Worm (Caenorhabditis elegans) whole organism, young adult: ENCODE measurements around the gene C01G5.3.
A peak's percentile ranks its signal among the peaks of the same experiment; 100 is the strongest.

ENCODE experiments used
- B0019.2 ChIP-seq: fragments of 200-800 bp; sonication (Bioruptor generic); conservative IDR thresholded peaks from 2 replicates; pipeline ENCODE4 v1.3.6; 2022; ENCODE audit warnings: missing genetic modification reagents, missing genetic modification characterization, missing compliant biosample characterization
- B0336.3 ChIP-seq: fragments of 200-800 bp; sonication (Bioruptor generic); IDR thresholded peaks from 2 replicates; pipeline ENCODE4 v1.3.6; 2022; ENCODE audit warnings: missing genetic modification characterization, missing compliant biosample characterization
- C06A6.2 ChIP-seq: fragments of 200-800 bp; sonication (Bioruptor generic); conservative IDR thresholded peaks from 2 replicates; pipeline ENCODE4 v1.3.6; 2022; ENCODE audit warnings: missing genetic modification characterization, missing compliant biosample characterization
- C17E4.6 ChIP-seq: fragments of 200-800 bp; sonication (Bioruptor generic); IDR thresholded peaks from 2 replicates; pipeline ENCODE4 v1.3.6; 2022; ENCODE audit warnings: missing genetic modification reagents, missing genetic modification characterization, missing compliant biosample characterization
- F10E7.11 ChIP-seq: sonication (generic microtip); optimal IDR thresholded peaks from 2 replicates; lab custom pipeline; 2017; ENCODE audit warnings: mild to moderate bottlenecking, missing genetic modification characterization, moderate library complexity, missing compliant biosample characterization
- F33H1.4 ChIP-seq: fragments of 200-800 bp; sonication (Bioruptor generic); IDR thresholded peaks from 2 replicates; pipeline ENCODE4 v1.3.6; 2022; ENCODE audit warnings: missing genetic modification reagents, missing genetic modification characterization, missing compliant biosample characterization
- F39B2.1 ChIP-seq: fragments of 200-800 bp; sonication (Bioruptor generic); IDR thresholded peaks from 2 replicates; pipeline ENCODE4 v1.3.6; 2022; ENCODE audit warnings: missing genetic modification reagents, missing genetic modification characterization, missing compliant biosample characterization
- F57C9.4 ChIP-seq: sonication (generic microtip); optimal IDR thresholded peaks from 2 replicates; lab custom pipeline; 2017; ENCODE audit warnings: mild to moderate bottlenecking, missing genetic modification characterization, missing compliant biosample characterization
- Y56A3A.18 ChIP-seq: fragments of 200-800 bp; sonication (Bioruptor generic); IDR thresholded peaks from 2 replicates; pipeline ENCODE4 v1.3.6; 2022; ENCODE audit warnings: missing genetic modification reagents, missing genetic modification characterization, missing compliant biosample characterization
- akir-1 ChIP-seq: fragments of 200-800 bp; sonication (Bioruptor generic); optimal IDR thresholded peaks from 2 replicates; lab custom pipeline; 2018; ENCODE audit warnings: mild to moderate bottlenecking, missing genetic modification characterization, moderate library complexity, missing compliant biosample characterization
- attf-5 ChIP-seq: fragments of 200-800 bp; sonication (Bioruptor generic); optimal IDR thresholded peaks from 2 replicates; lab custom pipeline; 2018; ENCODE audit warnings: mild to moderate bottlenecking, missing genetic modification characterization, missing compliant biosample characterization
- attf-6 ChIP-seq: fragments of 200-800 bp; sonication (Bioruptor generic); IDR thresholded peaks from 2 replicates; pipeline ENCODE4 v1.3.6; 2022; ENCODE audit warnings: missing genetic modification reagents, missing genetic modification characterization, missing compliant biosample characterization
- bed-2 ChIP-seq: fragments of 200-800 bp; sonication (Bioruptor generic); IDR thresholded peaks from 2 replicates; pipeline ENCODE4 v1.3.6; 2022; ENCODE audit warnings: missing genetic modification reagents, missing genetic modification characterization, missing compliant biosample characterization
- ceh-100 ChIP-seq: fragments of 200-800 bp; sonication (Bioruptor generic); IDR thresholded peaks from 2 replicates; pipeline ENCODE4 v1.3.6; 2022; ENCODE audit warnings: missing genetic modification reagents, missing genetic modification characterization, missing compliant biosample characterization
- ceh-40 ChIP-seq: fragments of 200-800 bp; sonication (Bioruptor generic); IDR thresholded peaks from 2 replicates; pipeline ENCODE4 v1.3.6; 2022; ENCODE audit warnings: missing genetic modification characterization, missing compliant biosample characterization
- die-1 ChIP-seq: sonication (generic microtip); optimal IDR thresholded peaks from 2 replicates; lab custom pipeline; 2016; ENCODE audit warnings: missing genotype, mild to moderate bottlenecking, missing genetic modification characterization, missing compliant biosample characterization
- dox-1 ChIP-seq: fragments of 200-800 bp; sonication (Bioruptor generic); IDR thresholded peaks from 2 replicates; pipeline ENCODE4 v1.3.6; 2022; ENCODE audit warnings: missing genetic modification reagents, missing genetic modification characterization, missing compliant biosample characterization
- efl-1 ChIP-seq: fragments of 150-350 bp; optimal IDR thresholded peaks from 2 replicates; lab custom pipeline; 2014; ENCODE audit warnings: missing biosample characterization, missing genetic modification reagents, missing genetic modification characterization
- him-1 ChIP-seq: sonication (generic microtip); optimal IDR thresholded peaks from 2 replicates; lab custom pipeline; 2016; ENCODE audit warnings: missing genotype, missing genetic modification reagents, missing genetic modification characterization, missing compliant biosample characterization
- let-526 ChIP-seq: fragments of 200-800 bp; sonication (Bioruptor generic); IDR thresholded peaks from 2 replicates; pipeline ENCODE4 v1.3.6; 2022; ENCODE audit warnings: missing genetic modification reagents, missing genetic modification characterization, missing compliant biosample characterization
- let-607 ChIP-seq, 2 experiments: fragments of 200-800 bp in 1 of 2; sonication (Bioruptor generic) in 1 of 2; sonication (generic microtip) in 1 of 2; optimal IDR thresholded peaks; 2 replicates each; lab custom pipeline; 2016 to 2018; ENCODE audit warnings: mild to moderate bottlenecking in 2 of 2, missing compliant biosample characterization in 2 of 2, missing genetic modification characterization in 2 of 2, moderate library complexity in 2 of 2, missing genotype in 1 of 2
- lin-54 ChIP-seq: fragments of 200-800 bp; sonication (Bioruptor generic); optimal IDR thresholded peaks from 2 replicates; lab custom pipeline; 2018; ENCODE audit warnings: mild to moderate bottlenecking, missing genetic modification characterization, missing compliant biosample characterization
- lsl-1 ChIP-seq: fragments of 200-800 bp; sonication (Bioruptor generic); optimal IDR thresholded peaks from 2 replicates; lab custom pipeline; 2018; ENCODE audit warnings: mild to moderate bottlenecking, missing genetic modification characterization, moderate library complexity, missing compliant biosample characterization
- lsy-27 ChIP-seq: sonication (generic microtip); optimal IDR thresholded peaks from 2 replicates; lab custom pipeline; 2017; ENCODE audit warnings: missing genetic modification characterization, mild to moderate bottlenecking, missing compliant biosample characterization, antibody characterized with exemption, missing genotype, borderline replicate concordance; ENCODE audit not compliant: insufficient read depth
- madf-6 ChIP-seq: fragments of 200-800 bp; sonication (Bioruptor generic); IDR thresholded peaks from 2 replicates; pipeline ENCODE4 v1.3.6; 2022; ENCODE audit warnings: missing genetic modification reagents, missing genetic modification characterization, missing compliant biosample characterization
- nhr-179 ChIP-seq: sonication (generic microtip); optimal IDR thresholded peaks from 2 replicates; lab custom pipeline; 2016; ENCODE audit warnings: mild to moderate bottlenecking, missing genetic modification characterization, missing compliant biosample characterization
- nhr-90 ChIP-seq: sonication (generic microtip); optimal IDR thresholded peaks from 2 replicates; lab custom pipeline; 2016; ENCODE audit warnings: missing genotype, mild to moderate bottlenecking, missing genetic modification characterization, missing compliant biosample characterization
- rcor-1 ChIP-seq: fragments of 200-800 bp; sonication (Bioruptor generic); IDR thresholded peaks from 2 replicates; pipeline ENCODE4 v1.3.6; 2022; ENCODE audit warnings: missing genetic modification reagents, missing genetic modification characterization, missing compliant biosample characterization
- repo-1 ChIP-seq: sonication (generic microtip); optimal IDR thresholded peaks from 2 replicates; lab custom pipeline; 2017; ENCODE audit warnings: mild to moderate bottlenecking, missing genetic modification characterization, missing compliant biosample characterization
- sea-2 ChIP-seq: fragments of 200-800 bp; sonication (Bioruptor generic); IDR thresholded peaks from 2 replicates; pipeline ENCODE4 v1.3.6; 2022; ENCODE audit warnings: missing genetic modification characterization, missing compliant biosample characterization
- snpc-1.3 ChIP-seq: sonication (generic microtip); optimal IDR thresholded peaks from 2 replicates; lab custom pipeline; 2017; ENCODE audit warnings: missing genetic modification characterization, mild to moderate bottlenecking, missing compliant biosample characterization, antibody characterized with exemption, moderate library complexity, missing genotype, missing genetic modification reagents; ENCODE audit not compliant: insufficient read depth
- snpc-4 ChIP-seq, 5 experiments: fragments of 150-350 bp in 1 of 5; sonication (generic microtip) in 4 of 5; optimal IDR thresholded peaks; 2 replicates each; lab custom pipeline; 2014 to 2018; ENCODE audit warnings: missing genetic modification characterization in 5 of 5, missing biosample characterization in 3 of 5, antibody characterized with exemption in 2 of 5, mild to moderate bottlenecking in 2 of 5, missing compliant biosample characterization in 2 of 5, missing genotype in 2 of 5, moderate library complexity in 2 of 5, missing genetic modification reagents in 1 of 5
- sptf-2 ChIP-seq: fragments of 200-800 bp; sonication (Bioruptor generic); optimal IDR thresholded peaks from 2 replicates; lab custom pipeline; 2018; ENCODE audit warnings: mild to moderate bottlenecking, missing genetic modification characterization, missing compliant biosample characterization
- zfh-2 ChIP-seq: fragments of 200-800 bp; sonication (Bioruptor generic); conservative IDR thresholded peaks from 2 replicates; pipeline ENCODE4 v1.3.6; 2022; ENCODE audit warnings: missing genetic modification reagents, missing genetic modification characterization, missing compliant biosample characterization
- ztf-3 ChIP-seq: fragments of 200-800 bp; sonication (Bioruptor generic); optimal IDR thresholded peaks from 2 replicates; lab custom pipeline; 2018; ENCODE audit warnings: mild to moderate bottlenecking, missing genetic modification characterization, missing compliant biosample characterization
- ztf-6 ChIP-seq: fragments of 200-800 bp; sonication (Bioruptor generic); IDR thresholded peaks from 2 replicates; pipeline ENCODE4 v1.3.6; 2022; ENCODE audit warnings: missing genetic modification reagents, missing genetic modification characterization, missing compliant biosample characterization

The C01G5.3 gene

ce11 chrIV:6529832-6530231 lies 6.2 kb upstream of the C01G5.3 start:
- peak; percentile 11; the same call in 1 of the 2 replicates for TF ChIP-seq madf-6
- no peak for TF ChIP-seq snpc-4 (GFP tag; optimal IDR thresholded peaks at IDR 0.05; lab: Kevin White, UChicago)
- TF ChIP-seq snpc-4 (tag; optimal IDR thresholded peaks at IDR 0.05; lab: Kevin White, UChicago): peak in 3 of 4 experiments; percentile 62 to 86 (median 80)
- TF ChIP-seq ztf-6 (GFP tag; lab: Robert Waterston, UW): no peak
- TF ChIP-seq ztf-3: no peak
- TF ChIP-seq snpc-1.3 (tag; lab: Kevin White, UChicago): peak; percentile 14
- peak; percentile 32 for TF ChIP-seq efl-1 (GFP tag; lab: Kevin White, UChicago)
- TF ChIP-seq F33H1.4 (GFP tag; lab: Robert Waterston, UW): peak; percentile 72
- peak; percentile 70 for TF ChIP-seq lsl-1 (GFP tag; lab: Kevin White, UChicago)
- TF ChIP-seq nhr-179 (tag; lab: Kevin White, UChicago): no peak
- no peak for TF ChIP-seq ceh-40 (GFP tag; lab: Robert Waterston, UW)
- TF ChIP-seq, all 124 proteins: peak for 6

- TF ChIP-seq lsy-27: no peak
- no peak for TF ChIP-seq sptf-2 (GFP tag; lab: Kevin White, UChicago)
- no peak for TF ChIP-seq F57C9.4
- TF ChIP-seq attf-6 (GFP tag; lab: Robert Waterston, UW): no peak
- no peak for TF ChIP-seq attf-5 (GFP tag; lab: Kevin White, UChicago)
- TF ChIP-seq let-526 (GFP tag; lab: Robert Waterston, UW): no peak
- TF ChIP-seq rcor-1 (GFP tag; lab: Robert Waterston, UW): no peak
- TF ChIP-seq B0336.3 (GFP tag; lab: Robert Waterston, UW): no peak
Measured at ce11 chrIV:6531450-6531849, 4.6 kb upstream of the C01G5.3 start, which contains the start of gene C01G5.4. Gene C01G5.4 (plus strand): TSS chrIV:6531750.

- TF ChIP-seq sea-2 (GFP tag; lab: Robert Waterston, UW) (no peak), Y56A3A.18 (GFP tag; lab: Robert Waterston, UW) (no peak), F39B2.1 (no peak), snpc-4 (GFP tag; optimal IDR thresholded peaks at IDR 0.05; lab: Kevin White, UChicago) (no peak), snpc-4 (tag; optimal IDR thresholded peaks at IDR 0.05; lab: Kevin White, UChicago) (no peak), nhr-179 (tag; lab: Kevin White, UChicago) (no peak), lin-54 (GFP tag; lab: Kevin White, UChicago) (no peak), die-1 (tag; lab: Kevin White, UChicago) (no peak), dox-1 (GFP tag; lab: Robert Waterston, UW) (no peak), F10E7.11 (tag; lab: Kevin White, UChicago) (no peak), ztf-6 (GFP tag; lab: Robert Waterston, UW) (no peak), zfh-2 (no peak), ceh-100 (GFP tag; lab: Robert Waterston, UW) (no peak)
Measured at ce11 chrIV:6541435-6541834, 5.4 kb downstream of the C01G5.3 start, which contains the start of gene C01G5.25. Gene C01G5.25 (plus strand): TSS chrIV:6541684.

ce11 chrIV:6542962-6543361 lies 7.0 kb downstream of the C01G5.3 start:
- TF ChIP-seq ceh-100 (GFP tag; lab: Robert Waterston, UW) (no peak), C17E4.6 (GFP tag; lab: Robert Waterston, UW) (no peak), repo-1 (tag; lab: Kevin White, UChicago) (no peak), C06A6.2 (GFP tag; lab: Robert Waterston, UW) (no peak), akir-1 (GFP tag; lab: Kevin White, UChicago) (no peak), nhr-90 (tag; lab: Kevin White, UChicago) (no peak), let-607 (tag; optimal IDR thresholded peaks at IDR 0.05; lab: Kevin White, UChicago) (no peak), B0019.2 (GFP tag; lab: Robert Waterston, UW) (no peak), bed-2 (GFP tag; lab: Robert Waterston, UW) (no peak), him-1 (tag; lab: Kevin White, UChicago) (no peak)
